Worm (Caenorhabditis elegans): Measurements from ENCODE around the gene F14D7.14.

The F14D7.14 gene

ce11 chrV:14355738-14356368 is 46.1 kb downstream of the F14D7.14 start, which contains the start of gene cyn-1:
Gene cyn-1, plus strand, starts transcription at chrV:14356076.
- TF ChIP-seq nhr-11 (tag; optimal IDR thresholded peaks at IDR 0.05) = peak; percentile 52
- no peak for TF ChIP-seq ets-5 (GFP tag; IDR thresholded peaks at IDR 0.05)
- no peak for TF ChIP-seq zag-1 (tag; optimal IDR thresholded peaks at IDR 0.05)
- peak; percentile 96 for TF ChIP-seq mep-1 (tag; optimal IDR thresholded peaks at IDR 0.05)
- TF ChIP-seq lin-35 (GFP tag; optimal IDR thresholded peaks at IDR 0.05) = peak; percentile 98
- peak; percentile 78 for TF ChIP-seq irx-1 (tag; optimal IDR thresholded peaks at IDR 0.05)
- no peak for TF ChIP-seq unc-30 (tag; optimal IDR thresholded peaks at IDR 0.05)
- peak; percentile 80 for TF ChIP-seq lin-15B (tag; optimal IDR thresholded peaks at IDR 0.05)
- peak; percentile 71 for TF ChIP-seq fos-1 (tag; optimal IDR thresholded peaks at IDR 0.05)
- TF ChIP-seq fkh-10 (GFP tag; optimal IDR thresholded peaks at IDR 0.05) = peak; percentile 67
- TF ChIP-seq dsc-1 (tag; optimal IDR thresholded peaks at IDR 0.05) = peak; percentile 85
- TF ChIP-seq mab-9 (GFP tag; IDR thresholded peaks at IDR 0.05) = peak; percentile 65
- peak; percentile 27 for TF ChIP-seq fkh-4 (tag; optimal IDR thresholded peaks at IDR 0.05; ENCODE audit: borderline replicate concordance)
- TF ChIP-seq nhr-28 (tag; optimal IDR thresholded peaks at IDR 0.05) = no peak
- TF ChIP-seq egl-27 (tag; optimal IDR thresholded peaks at IDR 0.05) = no peak
- no peak for TF ChIP-seq mef-2 (tag; optimal IDR thresholded peaks at IDR 0.05)
- TF ChIP-seq unc-130 (tag; optimal IDR thresholded peaks at IDR 0.05) = peak; percentile 83
- TF ChIP-seq snu-23 (GFP tag; optimal IDR thresholded peaks at IDR 0.05) = peak; percentile 91
- TF ChIP-seq rnt-1 (tag; optimal IDR thresholded peaks at IDR 0.05) = peak; percentile 89
- TF ChIP-seq ztf-11 (tag; optimal IDR thresholded peaks at IDR 0.05) = peak in 1 of 2 experiments; percentile 69
- TF ChIP-seq ztf-4 (tag; optimal IDR thresholded peaks at IDR 0.05) = peak; percentile 66
- TF ChIP-seq efl-1 (optimal IDR thresholded peaks at IDR 0.05) = peak; percentile 90 to 98
- TF ChIP-seq efl-1 (GFP tag; optimal IDR thresholded peaks at IDR 0.05 in 1 of 2) = peak; percentile 96 to 100
- TF ChIP-seq pax-3 (tag; optimal IDR thresholded peaks at IDR 0.05) = peak; percentile 85
- no peak for TF ChIP-seq hlh-17 (GFP tag; optimal IDR thresholded peaks at IDR 0.05; ENCODE audit: borderline replicate concordance)
- TF ChIP-seq hlh-4 (tag; optimal IDR thresholded peaks at IDR 0.05) = no peak
- TF ChIP-seq ceh-8 (GFP tag; optimal IDR thresholded peaks at IDR 0.05) = peak; percentile 78
- TF ChIP-seq Y116A8C.19 (tag; optimal IDR thresholded peaks at IDR 0.05; ENCODE audit: borderline replicate concordance) = no peak
- peak; percentile 90 for TF ChIP-seq xbp-1 (tag; optimal IDR thresholded peaks at IDR 0.05)
- peak; percentile 67 for TF ChIP-seq sox-4 (tag; optimal IDR thresholded peaks at IDR 0.05)
- peak; percentile 84 to 85 (median 85) for TF ChIP-seq ceh-82 (tag; optimal IDR thresholded peaks at IDR 0.05)
- peak; percentile 71 for TF ChIP-seq nhr-77 (tag; optimal IDR thresholded peaks at IDR 0.05)
- no peak for TF ChIP-seq unc-62 (GFP tag; optimal IDR thresholded peaks at IDR 0.05)
- TF ChIP-seq dpl-1 (GFP tag; optimal IDR thresholded peaks at IDR 0.05) = peak; percentile 97 to 98 (median 98)
- TF ChIP-seq snpc-4 (tag; optimal IDR thresholded peaks at IDR 0.05) = peak; percentile 83
- TF ChIP-seq lsy-2 (tag; optimal IDR thresholded peaks at IDR 0.05) = peak; percentile 92
- TF ChIP-seq pag-3 (tag; optimal IDR thresholded peaks at IDR 0.05; ENCODE audit: borderline replicate concordance, insufficient read depth) = no peak
- peak; percentile 87 for TF ChIP-seq tbx-2 (tag; optimal IDR thresholded peaks at IDR 0.05)
- peak; percentile 75 for TF ChIP-seq blmp-1 (tag; optimal IDR thresholded peaks at IDR 0.05)
- TF ChIP-seq swsn-7 (tag; optimal IDR thresholded peaks at IDR 0.05) = peak; percentile 91
- TF ChIP-seq lin-39 (tag; optimal IDR thresholded peaks at IDR 0.05) = peak; percentile 80
- peak; percentile 72 for TF ChIP-seq grh-1 (GFP tag; IDR thresholded peaks at IDR 0.05)
- peak; percentile 54 for TF ChIP-seq ceh-88 (GFP tag; IDR thresholded peaks at IDR 0.05)
- peak; percentile 58 for TF ChIP-seq F16B12.6 (tag; optimal IDR thresholded peaks at IDR 0.05)
- peak; percentile 91 for TF ChIP-seq aly-2 (tag; optimal IDR thresholded peaks at IDR 0.05)
- no peak for TF ChIP-seq pqm-1 (tag; optimal IDR thresholded peaks at IDR 0.05)
- peak; percentile 93 for TF ChIP-seq nhr-71 (tag; optimal IDR thresholded peaks at IDR 0.05)
- TF ChIP-seq C04F5.9 (tag; optimal IDR thresholded peaks at IDR 0.05) = peak; percentile 63
- no peak for TF ChIP-seq ceh-63 (GFP tag; optimal IDR thresholded peaks at IDR 0.05)
- peak; percentile 82 for TF ChIP-seq lin-14 (GFP tag; optimal IDR thresholded peaks at IDR 0.05)
- TF ChIP-seq tlp-1 (tag; optimal IDR thresholded peaks at IDR 0.05) = no peak
- no peak for TF ChIP-seq unc-98 (GFP tag; IDR thresholded peaks at IDR 0.05)

Data from whole organism, L1 larva.